Worm (Caenorhabditis elegans) whole organism, L1 larva: ENCODE results near the gene flp-21.

Experiments
- C04F5.9 ChIP-seq: sonication (generic microtip); optimal IDR thresholded peaks from 2 replicates; lab custom pipeline; 2016; ENCODE audit warnings: missing genetic modification characterization, missing compliant biosample characterization
- C16A3.4 ChIP-seq: fragments of 150-350 bp; optimal IDR thresholded peaks from 2 replicates; lab custom pipeline; 2014; ENCODE audit warnings: missing biosample characterization, missing genetic modification characterization
- Y116A8C.19 ChIP-seq: sonication (generic microtip); optimal IDR thresholded peaks from 2 replicates; lab custom pipeline; 2016; ENCODE audit warnings: missing compliant biosample characterization, missing genetic modification characterization, borderline replicate concordance
- aha-1 ChIP-seq: fragments of 150-350 bp; optimal IDR thresholded peaks from 2 replicates; lab custom pipeline; 2014; ENCODE audit warnings: missing biosample characterization, missing genetic modification characterization
- aly-2 ChIP-seq: fragments of 150-350 bp; optimal IDR thresholded peaks from 2 replicates; lab custom pipeline; 2014; ENCODE audit warnings: missing biosample characterization, missing genetic modification characterization
- ama-1 ChIP-seq: fragments of 150-350 bp; optimal IDR thresholded peaks from 2 replicates; lab custom pipeline; 2014
- blmp-1 ChIP-seq: fragments of 150-350 bp; optimal IDR thresholded peaks from 2 replicates; lab custom pipeline; 2014; ENCODE audit warnings: missing biosample characterization, missing genetic modification characterization
- ceh-63 ChIP-seq: fragments of 200-800 bp; sonication (Bioruptor generic); optimal IDR thresholded peaks from 2 replicates; lab custom pipeline; 2018; ENCODE audit warnings: mild to moderate bottlenecking, missing genetic modification characterization, missing compliant biosample characterization
- ceh-88 ChIP-seq: fragments of 200-800 bp; sonication (Bioruptor generic); IDR thresholded peaks from 2 replicates; pipeline ENCODE4 v1.3.6; 2022; ENCODE audit warnings: missing genetic modification characterization, missing compliant biosample characterization
- dpl-1 ChIP-seq, 3 experiments: fragments of 150-350 bp in 2 of 3; sonication (generic microtip) in 1 of 3; optimal IDR thresholded peaks; 2 replicates each; lab custom pipeline; 2014 to 2017; ENCODE audit warnings: missing biosample characterization in 3 of 3, missing genetic modification characterization in 3 of 3, missing genetic modification reagents in 3 of 3
- dsc-1 ChIP-seq: sonication (generic microtip); optimal IDR thresholded peaks from 2 replicates; lab custom pipeline; 2016; ENCODE audit warnings: mild to moderate bottlenecking, missing genetic modification characterization, missing compliant biosample characterization
- efl-3 ChIP-seq: fragments of 200-800 bp; sonication (Bioruptor generic); optimal IDR thresholded peaks from 2 replicates; lab custom pipeline; 2018; ENCODE audit warnings: mild to moderate bottlenecking, missing genetic modification characterization, missing compliant biosample characterization
- egl-13 ChIP-seq: sonication (generic microtip); optimal IDR thresholded peaks from 2 replicates; lab custom pipeline; 2016; ENCODE audit warnings: missing genotype, missing genetic modification reagents, missing genetic modification characterization, missing compliant biosample characterization
- egl-27 ChIP-seq, 2 experiments: fragments of 150-350 bp in 1 of 2; sonication (generic microtip); optimal IDR thresholded peaks; 3 replicates each; lab custom pipeline; 2017 to 2018; ENCODE audit warnings: missing biosample characterization in 2 of 2, missing genetic modification characterization in 2 of 2, missing genetic modification reagents in 2 of 2
- fkh-10 ChIP-seq: sonication (generic microtip); optimal IDR thresholded peaks from 2 replicates; lab custom pipeline; 2017; ENCODE audit warnings: missing biosample characterization, missing genetic modification reagents, missing genetic modification characterization
- fkh-8 ChIP-seq: sonication (generic microtip); optimal IDR thresholded peaks from 2 replicates; lab custom pipeline; 2016; ENCODE audit warnings: mild to moderate bottlenecking, missing genetic modification characterization, missing compliant biosample characterization
- fos-1 ChIP-seq: fragments of 150-350 bp; optimal IDR thresholded peaks from 2 replicates; lab custom pipeline; 2014; ENCODE audit warnings: missing biosample characterization, missing genetic modification characterization
- grh-1 ChIP-seq: fragments of 200-800 bp; sonication (Bioruptor generic); IDR thresholded peaks from 2 replicates; pipeline ENCODE4 v1.3.6; 2022; ENCODE audit warnings: missing genetic modification reagents, missing genetic modification characterization, missing compliant biosample characterization
- hlh-17 ChIP-seq: fragments of 200-800 bp; sonication (Bioruptor generic); optimal IDR thresholded peaks from 2 replicates; lab custom pipeline; 2018; ENCODE audit warnings: missing genetic modification characterization, mild to moderate bottlenecking, missing compliant biosample characterization, moderate library complexity, borderline replicate concordance
- hlh-4 ChIP-seq: sonication (generic microtip); optimal IDR thresholded peaks from 2 replicates; lab custom pipeline; 2016; ENCODE audit warnings: mild to moderate bottlenecking, missing genetic modification characterization, missing compliant biosample characterization
- hpl-2 ChIP-seq: fragments of 150-350 bp; optimal IDR thresholded peaks from 2 replicates; lab custom pipeline; 2014; ENCODE audit warnings: missing biosample characterization, missing genetic modification reagents, missing genetic modification characterization
- lin-14 ChIP-seq: fragments of 200-800 bp; sonication (Bioruptor generic); optimal IDR thresholded peaks from 2 replicates; lab custom pipeline; 2018; ENCODE audit warnings: mild to moderate bottlenecking, missing genetic modification characterization, moderate library complexity, missing compliant biosample characterization
- mab-9 ChIP-seq: fragments of 200-800 bp; sonication (Bioruptor generic); IDR thresholded peaks from 2 replicates; pipeline ENCODE4 v1.3.6; 2022; ENCODE audit warnings: missing genetic modification reagents, missing genetic modification characterization, missing compliant biosample characterization
- mep-1 ChIP-seq: fragments of 150-350 bp; optimal IDR thresholded peaks from 2 replicates; lab custom pipeline; 2014; ENCODE audit warnings: missing biosample characterization, missing genetic modification characterization
- nhr-11 ChIP-seq: fragments of 150-350 bp; optimal IDR thresholded peaks from 2 replicates; lab custom pipeline; 2014; ENCODE audit warnings: missing biosample characterization, missing genetic modification characterization
- nhr-12 ChIP-seq: sonication (generic microtip); optimal IDR thresholded peaks from 2 replicates; lab custom pipeline; 2017; ENCODE audit warnings: missing biosample characterization, missing genetic modification characterization
- nhr-28 ChIP-seq: fragments of 150-350 bp; optimal IDR thresholded peaks from 2 replicates; lab custom pipeline; 2014; ENCODE audit warnings: missing biosample characterization, missing genetic modification characterization
- nhr-71 ChIP-seq: sonication (generic microtip); optimal IDR thresholded peaks from 2 replicates; lab custom pipeline; 2016; ENCODE audit warnings: mild to moderate bottlenecking, missing genetic modification characterization, moderate library complexity, missing compliant biosample characterization
- nhr-85 ChIP-seq: sonication (generic microtip); peaks from one replicate; lab custom pipeline; 2016; ENCODE audit warnings: missing genetic modification characterization, inconsistent platforms, missing compliant biosample characterization
- nhr-90 ChIP-seq: sonication (generic microtip); optimal IDR thresholded peaks from 2 replicates; lab custom pipeline; 2016; ENCODE audit warnings: mild to moderate bottlenecking, missing genetic modification characterization, missing compliant biosample characterization; ENCODE audit not compliant: poor library complexity
- pag-3 ChIP-seq: sonication (generic microtip); optimal IDR thresholded peaks from 2 replicates; lab custom pipeline; 2017; ENCODE audit warnings: missing genetic modification characterization, mild to moderate bottlenecking, missing compliant biosample characterization, antibody characterized with exemption, borderline replicate concordance; ENCODE audit not compliant: insufficient read depth
- pax-3 ChIP-seq: fragments of 200-800 bp; sonication (Bioruptor generic); optimal IDR thresholded peaks from 2 replicates; lab custom pipeline; 2018; ENCODE audit warnings: mild to moderate bottlenecking, missing genetic modification characterization, moderate library complexity, missing compliant biosample characterization
- pqm-1 ChIP-seq: sonication (generic microtip); optimal IDR thresholded peaks from 3 replicates; lab custom pipeline; 2017; ENCODE audit warnings: missing biosample characterization, missing genetic modification characterization
- skn-1 ChIP-seq: fragments of 150-350 bp; optimal IDR thresholded peaks from 2 replicates; lab custom pipeline; 2014; ENCODE audit warnings: missing biosample characterization, missing genetic modification characterization
- tbx-2 ChIP-seq: sonication (generic microtip); optimal IDR thresholded peaks from 2 replicates; lab custom pipeline; 2016; ENCODE audit warnings: missing genetic modification characterization, missing compliant biosample characterization
- unc-130 ChIP-seq: fragments of 150-350 bp; optimal IDR thresholded peaks from 2 replicates; lab custom pipeline; 2017; ENCODE audit warnings: missing biosample characterization, missing genetic modification characterization, inconsistent platforms
- unc-30 ChIP-seq: sonication (generic microtip); optimal IDR thresholded peaks from 2 replicates; lab custom pipeline; 2017; ENCODE audit warnings: missing biosample characterization, missing genetic modification characterization
- vab-15 ChIP-seq: sonication (generic microtip); optimal IDR thresholded peaks from 2 replicates; lab custom pipeline; 2017; ENCODE audit warnings: missing genotype, mild to moderate bottlenecking, missing genetic modification characterization, missing compliant biosample characterization
- xbp-1 ChIP-seq: sonication (generic microtip); optimal IDR thresholded peaks from 2 replicates; lab custom pipeline; 2016; ENCODE audit warnings: missing genetic modification characterization, missing compliant biosample characterization
- zip-4 ChIP-seq: fragments of 200-800 bp; sonication (Bioruptor generic); optimal IDR thresholded peaks from 2 replicates; lab custom pipeline; 2018; ENCODE audit warnings: mild to moderate bottlenecking, missing genetic modification characterization, moderate library complexity, missing compliant biosample characterization
- ztf-4 ChIP-seq: fragments of 150-350 bp; optimal IDR thresholded peaks from 2 replicates; lab custom pipeline; 2014; ENCODE audit warnings: missing biosample characterization, missing genetic modification characterization

The flp-21 gene

DNA sequence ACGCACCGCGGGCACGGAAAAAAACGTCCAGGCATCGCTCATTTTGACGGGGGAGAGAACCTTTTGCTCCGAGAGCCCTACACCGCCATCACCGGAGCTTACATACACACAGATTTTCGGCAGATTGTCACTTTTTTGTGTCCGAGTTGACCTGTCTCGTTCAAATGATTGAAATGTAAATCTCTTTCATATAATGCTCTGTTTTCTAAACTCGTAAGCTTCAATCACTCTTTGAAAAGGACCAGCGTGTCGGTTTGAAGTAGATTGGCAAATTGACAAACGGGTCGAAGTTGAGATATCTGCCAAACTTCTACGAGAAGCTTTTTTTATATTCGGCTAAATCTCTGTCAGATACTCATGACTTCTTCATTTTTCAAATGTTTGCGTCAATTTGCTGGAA lies 46.0 kb upstream of the flp-21 start:
- no peak for TF ChIP-seq nhr-71 (tag; lab: Kevin White, UChicago)
- no peak for TF ChIP-seq egl-27 (tag; optimal IDR thresholded peaks at IDR 0.05; lab: Kevin White, UChicago)
- TF ChIP-seq efl-3 (GFP tag; lab: Kevin White, UChicago): no peak
- TF ChIP-seq pag-3 (tag; lab: Kevin White, UChicago): no peak
- no peak for TF ChIP-seq hlh-4 (tag; lab: Kevin White, UChicago)
- no peak for TF ChIP-seq lin-14
- no peak for TF ChIP-seq ceh-88 (GFP tag; lab: Robert Waterston, UW)

DNA sequence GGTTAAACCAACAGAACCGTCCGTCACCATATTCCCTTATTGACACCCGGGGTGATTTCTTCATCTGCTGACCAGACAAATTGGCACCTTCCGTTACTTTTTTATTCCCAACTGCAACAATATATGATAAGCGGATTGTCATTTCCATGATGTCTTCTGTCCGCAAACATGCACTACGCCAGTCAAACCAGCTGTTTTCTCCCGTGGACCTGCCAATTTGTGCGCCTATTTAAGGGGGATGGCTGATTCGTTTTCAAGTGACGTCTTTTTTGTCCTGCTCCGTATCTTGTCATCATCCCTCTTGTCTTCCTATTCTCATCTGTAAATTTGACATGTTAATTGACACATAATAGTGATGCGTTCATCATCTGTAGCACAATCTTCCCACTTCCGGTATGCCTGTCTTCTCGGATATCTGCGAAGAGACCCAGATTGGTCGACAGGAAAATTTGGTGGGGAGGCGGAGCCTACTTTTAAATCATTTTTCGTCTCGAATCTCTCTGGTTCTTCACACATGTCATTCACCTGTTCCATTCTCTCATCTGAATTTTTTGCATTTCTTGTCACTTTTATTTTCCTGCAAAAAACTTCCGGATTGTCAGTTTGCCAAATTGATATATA lies 45.1 kb upstream of the flp-21 start:
- TF ChIP-seq C16A3.4 (tag; lab: Kevin White, UChicago) (no peak), pax-3 (tag; lab: Kevin White, UChicago) (no peak), egl-27 (tag; optimal IDR thresholded peaks at IDR 0.05; lab: Kevin White, UChicago) (no peak), C04F5.9 (tag; lab: Kevin White, UChicago) (no peak), ama-1 (no peak), Y116A8C.19 (tag; lab: Kevin White, UChicago) (no peak), nhr-11 (tag; lab: Kevin White, UChicago) (no peak), blmp-1 (no peak), hpl-2 (GFP tag; lab: Kevin White, UChicago) (no peak), vab-15 (tag; lab: Kevin White, UChicago) (no peak), mab-9 (no peak), xbp-1 (tag; lab: Kevin White, UChicago) (no peak)
- TF ChIP-seq, all 84 proteins: peak for 0

DNA sequence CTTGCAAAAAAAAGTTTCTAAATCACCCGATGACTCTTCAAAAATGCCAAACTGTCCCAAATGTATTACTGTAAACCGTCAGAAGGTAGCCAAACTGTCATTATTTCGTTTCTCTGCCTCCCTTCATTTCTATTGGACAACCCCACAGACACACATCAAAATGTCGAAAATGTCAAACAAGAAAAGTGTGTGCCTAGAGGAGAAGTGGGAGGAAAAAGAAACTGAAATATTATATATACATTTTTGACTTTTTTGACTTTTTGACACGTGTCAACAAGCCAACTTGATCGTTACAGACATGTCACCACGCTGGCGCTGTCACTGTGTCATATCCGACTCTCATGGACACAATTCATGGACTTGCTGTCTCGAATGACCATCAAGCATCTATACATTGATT lies 43.5 kb upstream of the flp-21 start:
- TF ChIP-seq pag-3 (tag; lab: Kevin White, UChicago) (no peak), nhr-28 (tag; lab: Kevin White, UChicago) (no peak), fos-1 (tag; lab: Kevin White, UChicago) (no peak), hlh-17 (GFP tag; lab: Kevin White, UChicago) (no peak), zip-4 (GFP tag; lab: Kevin White, UChicago) (no peak), aly-2 (no peak), unc-130 (no peak), dsc-1 (tag; lab: Kevin White, UChicago) (no peak), pax-3 (tag; lab: Kevin White, UChicago) (no peak), nhr-85 (tag; lab: Kevin White, UChicago) (no peak), fkh-10 (GFP tag; lab: Kevin White, UChicago) (no peak), dpl-1 (GFP tag; optimal IDR thresholded peaks at IDR 0.05; lab: Kevin White, UChicago) (no peak), mep-1 (tag; lab: Kevin White, UChicago) (no peak), aha-1 (tag; lab: Kevin White, UChicago) (no peak), nhr-12 (tag; lab: Kevin White, UChicago) (no peak), grh-1 (no peak), unc-30 (no peak), pqm-1 (tag; lab: Kevin White, UChicago) (no peak), tbx-2 (tag; lab: Kevin White, UChicago) (no peak)

DNA sequence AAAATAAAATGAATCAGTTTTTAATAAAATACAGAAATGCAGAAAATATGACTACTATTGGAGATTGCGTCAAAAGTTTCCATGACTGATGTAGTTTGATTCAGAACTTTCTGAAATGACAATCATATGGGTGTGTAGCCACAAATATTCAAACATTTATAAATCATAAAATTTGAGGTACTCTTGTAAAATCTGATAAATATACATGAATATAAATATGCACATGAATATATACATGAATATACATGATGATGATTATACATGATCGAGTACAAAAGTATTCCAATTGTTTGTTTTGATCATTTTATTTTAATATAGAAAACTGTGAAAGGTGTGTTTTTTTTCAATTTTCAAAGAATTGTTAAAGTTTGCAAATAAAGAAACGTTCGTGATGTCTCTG lies 38.6 kb upstream of the flp-21 start, which contains the start of gene T05B11.4:
Gene T05B11.4 (minus strand): TSS at position 101 of the 400 bp plus-strand sequence.
- TF ChIP-seq dsc-1 (tag; lab: Kevin White, UChicago): no peak
- TF ChIP-seq ceh-63: no peak
- no peak for TF ChIP-seq ztf-4 (tag; lab: Kevin White, UChicago)
- TF ChIP-seq unc-130: no peak
- TF ChIP-seq egl-13 (tag; lab: Kevin White, UChicago): no peak
- no peak for TF ChIP-seq skn-1 (tag; lab: Kevin White, UChicago)
- no peak for TF ChIP-seq pax-3 (tag; lab: Kevin White, UChicago)
- no peak for TF ChIP-seq unc-30
- TF ChIP-seq nhr-11 (tag; lab: Kevin White, UChicago): no peak
- TF ChIP-seq Y116A8C.19 (tag; lab: Kevin White, UChicago): no peak
- TF ChIP-seq fkh-8 (tag; lab: Kevin White, UChicago): no peak
- TF ChIP-seq nhr-90: no peak
- no peak for TF ChIP-seq ceh-88 (GFP tag; lab: Robert Waterston, UW)
